Worm (Caenorhabditis elegans) whole organism, midembryonic: ENCODE measurements around the gene srh-38.

Experiments used
- T22C8.4 ChIP-seq: fragments of 200-800 bp; sonication (Bioruptor generic); IDR thresholded peaks from 2 replicates; pipeline ENCODE4 v1.3.6; 2022; ENCODE audit warnings: missing genetic modification characterization, missing compliant biosample characterization
- cog-1 ChIP-seq: sonication (generic microtip); optimal IDR thresholded peaks from 2 replicates; lab custom pipeline; 2016; ENCODE audit warnings: missing genetic modification characterization, missing compliant biosample characterization
- flt-1 ChIP-seq: fragments of 200-800 bp; sonication (Bioruptor generic); IDR thresholded peaks from 2 replicates; pipeline ENCODE4 v1.3.6; 2022; ENCODE audit warnings: missing genetic modification characterization, missing compliant biosample characterization
- klf-2 ChIP-seq: fragments of 200-800 bp; sonication (Bioruptor generic); conservative IDR thresholded peaks from 2 replicates; pipeline ENCODE4 v1.3.6; 2022; ENCODE audit warnings: missing genetic modification reagents, missing genetic modification characterization, missing compliant biosample characterization
- med-1 ChIP-seq: sonication (generic microtip); optimal IDR thresholded peaks from 2 replicates; lab custom pipeline; 2017; ENCODE audit warnings: missing genetic modification characterization, mild to moderate bottlenecking, missing compliant biosample characterization, antibody characterized with exemption, missing genetic modification reagents; ENCODE audit not compliant: insufficient read depth
- ref-1 ChIP-seq: fragments of 200-800 bp; sonication (Bioruptor generic); conservative IDR thresholded peaks from 2 replicates; pipeline ENCODE4 v1.3.6; 2022; ENCODE audit warnings: missing genetic modification reagents, missing genetic modification characterization, missing compliant biosample characterization
- tab-1 ChIP-seq: fragments of 200-800 bp; sonication (Bioruptor generic); IDR thresholded peaks from 2 replicates; pipeline ENCODE4 v1.3.6; 2022; ENCODE audit warnings: missing genetic modification characterization, missing compliant biosample characterization
- ztf-23 ChIP-seq: fragments of 200-800 bp; sonication (Bioruptor generic); IDR thresholded peaks from 2 replicates; pipeline ENCODE4 v1.3.6; 2022; ENCODE audit warnings: missing genetic modification reagents, missing genetic modification characterization, missing compliant biosample characterization
- ztf-29 ChIP-seq: fragments of 200-800 bp; sonication (Bioruptor generic); IDR thresholded peaks from 2 replicates; pipeline ENCODE4 v1.3.6; 2022; ENCODE audit warnings: missing genetic modification reagents, missing genetic modification characterization, missing compliant biosample characterization

DNA sequence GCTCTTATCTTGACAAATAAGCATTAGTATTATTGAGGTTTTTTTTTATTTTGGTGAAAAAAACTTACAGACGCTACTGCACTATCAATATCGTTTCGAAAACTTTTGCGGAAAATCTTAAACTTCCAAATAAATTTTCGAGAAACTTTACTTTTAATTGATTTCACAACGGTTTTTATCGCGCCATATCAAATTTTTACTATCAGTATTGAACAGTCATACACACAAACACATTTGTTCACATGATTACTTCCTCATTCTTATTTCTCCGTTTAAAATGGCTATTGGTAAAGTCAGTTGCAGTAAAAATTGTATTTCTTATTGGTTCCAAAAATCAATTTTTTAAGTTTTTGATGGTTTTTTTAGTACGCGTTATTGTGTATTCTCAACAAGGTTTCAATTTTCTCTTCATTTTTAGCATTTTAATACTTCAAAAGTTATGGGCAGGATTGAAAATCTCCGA lies 26.3 kb downstream of the srh-38 start, which contains the start of gene pals-32:
- no peak for TF ChIP-seq tab-1 (GFP tag; lab: Robert Waterston, UW)
- TF ChIP-seq ztf-29 (GFP tag; lab: Robert Waterston, UW) = no peak
- no peak for TF ChIP-seq klf-2 (GFP tag; lab: Robert Waterston, UW)
- TF ChIP-seq flt-1 (GFP tag; lab: Robert Waterston, UW) = no peak
- no peak for TF ChIP-seq med-1
- TF ChIP-seq T22C8.4 (GFP tag; lab: Robert Waterston, UW) = no peak
- no peak for TF ChIP-seq ref-1
- no peak for TF ChIP-seq ztf-23 (GFP tag; lab: Robert Waterston, UW)
- no peak for TF ChIP-seq cog-1 (tag; lab: Kevin White, UChicago)
